Fruit fly (Drosophila melanogaster) whole organism, embryonic: ENCODE data around the gene Eig71Ec.

Source experiments
- Abd-B ChIP-seq: fragments of 200-800 bp; sonication (Bioruptor generic); optimal IDR thresholded peaks from 2 replicates; lab custom pipeline; 2018; ENCODE audit warnings: missing biosample characterization, mild to moderate bottlenecking, missing genetic modification characterization, moderate library complexity
- Antp ChIP-seq: fragments of 200-800 bp; sonication (Bioruptor generic); optimal IDR thresholded peaks from 3 replicates; lab custom pipeline; 2016; ENCODE audit warnings: missing biosample characterization, missing genetic modification characterization
- CG10565 ChIP-seq: fragments of 200-800 bp; sonication (Bioruptor generic); optimal IDR thresholded peaks from 3 replicates; lab custom pipeline; 2016; ENCODE audit warnings: missing biosample characterization, mild to moderate bottlenecking, missing genetic modification characterization
- CG10654 ChIP-seq: fragments of 200-800 bp; sonication (Bioruptor generic); optimal IDR thresholded peaks from 2 replicates; lab custom pipeline; 2016; ENCODE audit warnings: missing biosample characterization, missing genetic modification characterization
- CG10959 ChIP-seq: fragments of 200-800 bp; sonication (Bioruptor generic); IDR thresholded peaks from 2 replicates; pipeline ENCODE4 v1.3.6; 2022; ENCODE audit warnings: missing biosample characterization, missing genetic modification characterization
- CG11398 ChIP-seq: fragments of 200-800 bp; sonication (Bioruptor generic); optimal IDR thresholded peaks from 2 replicates; lab custom pipeline; 2016; ENCODE audit warnings: missing biosample characterization, missing genetic modification characterization
- CG13775 ChIP-seq: fragments of 200-800 bp; sonication (Bioruptor generic); optimal IDR thresholded peaks from 3 replicates; lab custom pipeline; 2017; ENCODE audit warnings: missing biosample characterization, mild to moderate bottlenecking, missing genetic modification characterization
- CG1602 ChIP-seq: fragments of 200-800 bp; sonication (Bioruptor generic); optimal IDR thresholded peaks from 3 replicates; lab custom pipeline; 2016; ENCODE audit warnings: missing biosample characterization, missing genetic modification characterization
- CG17568 ChIP-seq: fragments of 200-800 bp; sonication (Bioruptor generic); optimal IDR thresholded peaks from 2 replicates; lab custom pipeline; 2018; ENCODE audit warnings: missing biosample characterization, mild to moderate bottlenecking, missing genetic modification characterization, moderate library complexity
- CG18619 ChIP-seq: fragments of 200-800 bp; sonication (Bioruptor generic); optimal IDR thresholded peaks from 3 replicates; lab custom pipeline; 2017; ENCODE audit warnings: missing biosample characterization, mild to moderate bottlenecking, missing genetic modification characterization
- CG2120 ChIP-seq: fragments of 200-800 bp; sonication (Bioruptor generic); optimal IDR thresholded peaks from 3 replicates; lab custom pipeline; 2016; ENCODE audit warnings: missing biosample characterization, missing genetic modification characterization
- CG30403 ChIP-seq: fragments of 200-800 bp; sonication (Bioruptor generic); optimal IDR thresholded peaks from 3 replicates; lab custom pipeline; 2016; ENCODE audit warnings: missing biosample characterization, missing genetic modification characterization
- CG32767 ChIP-seq: fragments of 200-800 bp; sonication (Bioruptor generic); IDR thresholded peaks from 2 replicates; pipeline ENCODE4 v1.3.6; 2022; ENCODE audit warnings: missing biosample characterization, missing genetic modification characterization
- CG3407 ChIP-seq: fragments of 200-800 bp; sonication (Bioruptor generic); optimal IDR thresholded peaks from 2 replicates; lab custom pipeline; 2018; ENCODE audit warnings: missing biosample characterization, mild to moderate bottlenecking, missing genetic modification characterization
- CG4328 ChIP-seq: fragments of 200-800 bp; sonication (Bioruptor generic); optimal IDR thresholded peaks from 3 replicates; lab custom pipeline; 2017; ENCODE audit warnings: missing biosample characterization, missing genetic modification reagents, missing genetic modification characterization
- CG6654 ChIP-seq: fragments of 200-800 bp; sonication (Bioruptor generic); optimal IDR thresholded peaks from 2 replicates; lab custom pipeline; 2017; ENCODE audit warnings: missing biosample characterization, mild to moderate bottlenecking, missing genetic modification characterization
- CG6813 ChIP-seq: fragments of 200-800 bp; sonication (Bioruptor generic); optimal IDR thresholded peaks from 2 replicates; lab custom pipeline; 2017; ENCODE audit warnings: missing biosample characterization, missing genetic modification characterization, mild to moderate bottlenecking, moderate library complexity, missing genetic modification reagents
- CG7372 ChIP-seq: fragments of 200-800 bp; sonication (Bioruptor generic); IDR thresholded peaks from 2 replicates; pipeline ENCODE4 v1.3.6; 2022; ENCODE audit warnings: missing biosample characterization, missing genetic modification characterization
- CG8089 ChIP-seq: fragments of 200-800 bp; sonication (Bioruptor generic); optimal IDR thresholded peaks from 3 replicates; lab custom pipeline; 2016; ENCODE audit warnings: missing biosample characterization, missing genetic modification characterization
- CG8359 ChIP-seq: fragments of 200-800 bp; sonication (Bioruptor generic); optimal IDR thresholded peaks from 2 replicates; lab custom pipeline; 2017; ENCODE audit warnings: missing biosample characterization, mild to moderate bottlenecking, missing genetic modification characterization, borderline replicate concordance
- CG8765 ChIP-seq: fragments of 200-800 bp; sonication (Bioruptor generic); IDR thresholded peaks from 2 replicates; pipeline ENCODE4 v1.3.6; 2022; ENCODE audit warnings: missing biosample characterization, missing genetic modification characterization
- CG9609 ChIP-seq: fragments of 200-800 bp; sonication (Bioruptor generic); optimal IDR thresholded peaks from 3 replicates; lab custom pipeline; 2016; ENCODE audit warnings: missing biosample characterization, missing genetic modification characterization
- D ChIP-seq, 2 experiments: fragments of 200-800 bp in 1 of 2; fragments of >200 bp in 1 of 2; sonication (Bioruptor generic) in 1 of 2; optimal IDR thresholded peaks; 2 replicates in 1 of 2; 3 replicates in 1 of 2; lab custom pipeline; 2017; ENCODE audit warnings: mild to moderate bottlenecking in 1 of 2, missing biosample characterization in 1 of 2, missing genetic modification characterization in 1 of 2, missing genetic modification reagents in 1 of 2
- Dbx ChIP-seq: fragments of 200-800 bp; sonication (Bioruptor generic); IDR thresholded peaks from 3 replicates; pipeline ENCODE4 v1.3.6; 2022; ENCODE audit warnings: missing biosample characterization, missing genetic modification characterization
- Ets65A ChIP-seq: fragments of 200-800 bp; sonication (Bioruptor generic); peaks from one replicate; lab custom pipeline; 2016; ENCODE audit warnings: missing biosample characterization, missing genetic modification characterization
- MESR4 ChIP-seq: fragments of 200-800 bp; sonication (Bioruptor generic); optimal IDR thresholded peaks from 2 replicates; lab custom pipeline; 2018; ENCODE audit warnings: missing biosample characterization, mild to moderate bottlenecking, missing genetic modification characterization, moderate library complexity
- Max ChIP-seq: fragments of 200-800 bp; sonication (Bioruptor generic); optimal IDR thresholded peaks from 2 replicates; lab custom pipeline; 2016; ENCODE audit warnings: missing biosample characterization, mild to moderate bottlenecking, missing genetic modification characterization
- Meics ChIP-seq: fragments of 200-800 bp; sonication (Bioruptor generic); optimal IDR thresholded peaks from 2 replicates; lab custom pipeline; 2017; ENCODE audit warnings: missing biosample characterization, mild to moderate bottlenecking, missing genetic modification characterization
- Poxn ChIP-seq: fragments of 200-800 bp; sonication (Bioruptor generic); IDR thresholded peaks from 2 replicates; pipeline ENCODE4 v1.3.6; 2022; ENCODE audit warnings: missing biosample characterization, missing genetic modification characterization
- Sox100B ChIP-seq: fragments of 200-800 bp; sonication (Bioruptor generic); optimal IDR thresholded peaks from 3 replicates; lab custom pipeline; 2018; ENCODE audit warnings: missing biosample characterization, mild to moderate bottlenecking, missing genetic modification characterization
- bowl ChIP-seq: fragments of 200-800 bp; sonication (Bioruptor generic); IDR thresholded peaks from 2 replicates; pipeline ENCODE4 v1.3.6; 2022; ENCODE audit warnings: missing biosample characterization, missing genetic modification characterization
- bsh ChIP-seq, 2 experiments: fragments of 200-800 bp; sonication (Bioruptor generic); optimal IDR thresholded peaks; 2 replicates each; lab custom pipeline; 2017 to 2018; ENCODE audit warnings: mild to moderate bottlenecking in 2 of 2, missing biosample characterization in 2 of 2, missing genetic modification characterization in 2 of 2, moderate library complexity in 1 of 2
- crp ChIP-seq, 2 experiments: fragments of 200-800 bp; sonication (Bioruptor generic); optimal IDR thresholded peaks; 2 replicates in 1 of 2; 3 replicates in 1 of 2; lab custom pipeline; 2017; ENCODE audit warnings: missing biosample characterization in 2 of 2, missing genetic modification characterization in 2 of 2, mild to moderate bottlenecking in 1 of 2, moderate library complexity in 1 of 2
- da ChIP-seq: fragments of 200-800 bp; sonication (Bioruptor generic); optimal IDR thresholded peaks from 2 replicates; lab custom pipeline; 2016; ENCODE audit warnings: missing biosample characterization, missing genetic modification characterization
- dysf ChIP-seq: fragments of 200-800 bp; sonication (Bioruptor generic); IDR thresholded peaks from 3 replicates; pipeline ENCODE4 v1.3.6; 2022; ENCODE audit warnings: missing biosample characterization, missing genetic modification characterization
- fd96Cb ChIP-seq: fragments of 200-800 bp; sonication (Bioruptor generic); optimal IDR thresholded peaks from 2 replicates; lab custom pipeline; 2018; ENCODE audit warnings: missing biosample characterization, mild to moderate bottlenecking, missing genetic modification characterization, moderate library complexity
- jumu ChIP-seq: fragments of 200-800 bp; sonication (Bioruptor generic); optimal IDR thresholded peaks from 3 replicates; lab custom pipeline; 2016; ENCODE audit warnings: missing biosample characterization, missing genetic modification characterization
- p53 ChIP-seq: fragments of 200-800 bp; sonication (Bioruptor generic); optimal IDR thresholded peaks from 2 replicates; lab custom pipeline; 2016; ENCODE audit warnings: missing biosample characterization, missing genetic modification characterization
- pum ChIP-seq: fragments of 200-800 bp; sonication (Bioruptor generic); optimal IDR thresholded peaks from 2 replicates; lab custom pipeline; 2016; ENCODE audit warnings: missing biosample characterization, missing genetic modification characterization
- sd ChIP-seq: fragments of 200-800 bp; sonication (Bioruptor generic); optimal IDR thresholded peaks from 3 replicates; lab custom pipeline; 2018; ENCODE audit warnings: missing biosample characterization, mild to moderate bottlenecking, missing genetic modification characterization, moderate library complexity
- sens ChIP-seq: fragments of 200-800 bp; sonication (Bioruptor generic); peaks from one replicate; lab custom pipeline; 2016; ENCODE audit warnings: missing biosample characterization, missing genetic modification characterization
- sqz ChIP-seq: fragments of 200-800 bp; sonication (Bioruptor generic); optimal IDR thresholded peaks from 3 replicates; lab custom pipeline; 2018; ENCODE audit warnings: missing biosample characterization, mild to moderate bottlenecking, missing genetic modification characterization
- ssp ChIP-seq: fragments of 200-800 bp; sonication (Bioruptor generic); IDR thresholded peaks from 2 replicates; pipeline ENCODE4 v1.3.6; 2022; ENCODE audit warnings: missing biosample characterization, missing genetic modification characterization
- tna ChIP-seq: fragments of 200-800 bp; sonication (Bioruptor generic); IDR thresholded peaks from 2 replicates; pipeline ENCODE4 v1.3.6; 2022; ENCODE audit warnings: missing biosample characterization, missing genetic modification characterization; ENCODE audit not compliant: partially characterized antibody

The Eig71Ec gene

DNA sequence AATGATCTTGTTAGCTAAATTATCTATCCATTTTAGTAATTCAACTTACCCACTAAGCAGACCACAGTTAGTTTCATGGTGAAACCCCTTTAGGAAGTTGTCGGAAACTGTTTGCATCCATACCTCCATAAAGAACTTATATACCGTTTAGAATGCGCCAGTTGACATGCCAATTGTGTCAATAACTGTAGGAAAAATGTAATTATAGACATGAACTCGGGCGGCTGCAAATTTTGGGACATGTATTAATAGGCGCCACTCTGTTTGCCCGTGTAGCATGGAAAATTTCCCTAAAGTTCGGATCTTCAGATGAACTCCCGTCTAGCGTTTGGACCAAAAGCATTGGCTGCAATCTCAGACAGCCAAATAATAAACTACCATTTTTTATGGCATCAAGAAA, 3.9 kb upstream of the Eig71Ec start, which contains the start of gene Eig71Ee:
Gene Eig71Ee (minus strand): TSS at position 101 of the 400 bp plus-strand sequence.
- no peak for TF ChIP-seq CG10959 (GFP tag; lab: Robert Waterston, UW)
- TF ChIP-seq Ets65A (GFP tag; lab: Kevin White, UChicago), result peak; percentile 24

DNA sequence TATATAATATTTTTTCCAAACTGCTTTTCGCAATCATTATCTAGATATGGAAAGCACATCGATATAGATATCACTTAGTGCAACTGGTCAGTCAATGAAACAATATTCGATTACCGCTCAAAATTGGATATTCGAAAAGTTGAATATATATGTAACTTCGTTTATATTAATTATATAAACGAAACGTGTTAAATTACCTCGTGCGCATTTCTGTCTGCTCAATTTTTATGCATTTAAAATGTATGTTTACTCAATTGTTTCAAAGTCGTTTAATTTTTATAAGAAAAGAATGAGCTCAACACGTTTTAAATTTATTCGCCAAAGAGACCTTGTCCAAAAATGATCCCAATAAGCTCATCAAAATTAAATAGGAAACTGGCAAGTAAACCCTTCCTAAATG, 1.5 kb downstream of the Eig71Ec start, which contains the start of gene CG43084:
Gene CG43084 (plus strand): TSS at position 301 of the 400 bp plus-strand sequence.
- TF ChIP-seq CG2120 (GFP tag; lab: Kevin White, UChicago) (no peak), CG11398 (GFP tag; lab: Kevin White, UChicago) (no peak), crp (GFP tag; optimal IDR thresholded peaks at IDR 0.05; lab: Kevin White, UChicago) (no peak), CG8359 (no peak), MESR4 (GFP tag; lab: Kevin White, UChicago) (no peak), pum (GFP tag; lab: Kevin White, UChicago) (no peak), CG9609 (GFP tag; lab: Kevin White, UChicago) (no peak), CG1602 (GFP tag; lab: Kevin White, UChicago) (no peak), CG18619 (GFP tag; lab: Kevin White, UChicago) (no peak), Poxn (GFP tag; lab: Robert Waterston, UW) (no peak), CG13775 (GFP tag; lab: Kevin White, UChicago) (no peak), Meics (no peak), Antp (GFP tag; lab: Kevin White, UChicago) (no peak), CG32767 (GFP tag; lab: Robert Waterston, UW) (no peak), jumu (no peak), sqz (GFP tag; lab: Kevin White, UChicago) (no peak), CG10654 (GFP tag; lab: Kevin White, UChicago) (no peak), dysf (GFP tag; lab: Robert Waterston, UW) (no peak), CG3407 (no peak), Dbx (GFP tag; lab: Robert Waterston, UW) (no peak)
- TF ChIP-seq, all 482 proteins: peak for 0

DNA sequence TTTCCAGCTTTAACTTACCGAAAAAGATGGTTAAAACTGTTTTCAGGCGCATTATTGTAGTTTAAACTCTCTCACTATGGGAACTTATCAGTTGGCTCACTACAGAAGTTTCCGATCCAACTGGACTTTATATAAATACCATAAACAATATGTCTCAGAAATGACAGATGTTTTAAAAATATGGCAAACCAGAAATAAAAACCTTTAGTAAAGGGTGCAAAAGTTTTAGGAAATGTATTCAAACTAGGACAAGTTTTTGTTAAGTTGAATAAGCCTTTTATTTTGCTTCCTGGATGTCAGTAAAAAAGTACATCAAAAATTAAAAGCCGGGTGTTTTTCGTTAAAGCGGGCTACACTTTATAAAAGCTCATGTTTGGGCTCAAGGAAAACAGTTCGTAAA, 2.5 kb downstream of the Eig71Ec start, which contains the start of the genes Eig71Ea and Eig71Eb:
Gene Eig71Ea (minus strand): TSS at position 101 of the 400 bp plus-strand sequence.
Gene Eig71Eb (plus strand): TSS at position 376 of the 400 bp plus-strand sequence.
- TF ChIP-seq tna (GFP tag; lab: Robert Waterston, UW) (no peak), Sox100B (no peak), Abd-B (GFP tag; lab: Kevin White, UChicago) (no peak), CG8089 (GFP tag; lab: Kevin White, UChicago) (no peak), CG10565 (GFP tag; lab: Kevin White, UChicago) (no peak), fd96Cb (tag; lab: Kevin White, UChicago) (no peak)
- TF ChIP-seq, all 482 proteins: peak for 0

DNA sequence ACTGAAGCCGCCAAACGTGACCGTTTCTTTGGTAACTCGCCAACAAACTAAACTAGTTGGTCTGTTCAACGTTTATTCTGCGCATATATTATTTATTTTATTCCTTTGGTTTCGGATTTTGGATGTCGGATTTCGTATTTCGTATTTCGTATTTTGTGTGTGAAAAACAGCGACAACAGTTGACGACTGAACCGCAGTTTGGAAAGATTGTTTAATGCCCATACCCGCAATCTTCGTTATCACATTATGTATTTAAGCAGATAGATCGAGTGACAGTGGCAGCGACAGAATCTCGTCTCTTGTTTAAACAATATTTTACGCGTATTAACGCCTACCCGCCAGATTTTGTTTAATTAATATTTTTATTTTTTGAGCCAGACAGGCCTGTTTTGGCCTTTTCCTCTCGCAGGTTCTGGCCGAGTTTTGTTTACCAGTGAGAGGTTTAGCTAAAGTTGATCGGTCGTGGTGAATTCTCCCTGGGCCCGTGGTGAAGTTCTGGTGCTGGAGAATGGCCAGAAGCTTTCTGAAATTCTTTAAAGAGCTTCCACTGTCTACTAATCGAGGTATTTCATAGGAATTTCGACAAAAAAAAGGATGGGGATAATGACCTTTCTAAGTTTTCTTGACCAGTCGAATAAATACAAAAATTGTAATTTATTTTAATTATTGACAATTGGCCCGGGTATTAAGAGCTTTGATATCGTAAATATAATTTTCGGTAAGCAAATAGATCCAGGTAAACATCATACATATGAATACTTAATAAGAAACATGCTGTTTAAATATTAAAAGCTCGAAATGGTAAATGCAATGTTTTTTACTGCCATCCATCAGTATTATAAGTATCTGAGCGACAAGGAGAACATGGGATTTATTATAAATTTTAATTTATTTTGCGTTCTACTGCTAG, 4.1 kb downstream of the Eig71Ec start, which contains the start of the genes comm3 and CG43083:
Gene comm3 (minus strand): TSS at position 51 of the 910 bp plus-strand sequence.
Gene CG43083 (plus strand): TSS at position 860 of the 910 bp plus-strand sequence.
- TF ChIP-seq CG30403 (GFP tag; lab: Kevin White, UChicago) (no peak), bsh (GFP tag; optimal IDR thresholded peaks at IDR 0.05; lab: Kevin White, UChicago) (no peak), D (optimal IDR thresholded peaks at IDR 0.05; lab: Kevin White, UChicago) (no peak), D (GFP tag; optimal IDR thresholded peaks at IDR 0.05; lab: Kevin White, UChicago) (no peak), Max (GFP tag; lab: Kevin White, UChicago) (no peak), CG4328 (no peak), p53 (GFP tag; lab: Kevin White, UChicago) (no peak), da (GFP tag; lab: Kevin White, UChicago) (no peak), sens (GFP tag; lab: Kevin White, UChicago) (peak; percentile 52), CG11398 (GFP tag; lab: Kevin White, UChicago) (no peak), CG6654 (GFP tag; lab: Kevin White, UChicago) (no peak), bowl (no peak), CG6813 (GFP tag; lab: Kevin White, UChicago) (peak; percentile 31), sd (peak; percentile 85), CG1602 (GFP tag; lab: Kevin White, UChicago) (no peak), ssp (GFP tag; lab: Robert Waterston, UW) (no peak), CG17568 (GFP tag; lab: Kevin White, UChicago) (peak; percentile 15), CG7372 (GFP tag; lab: Robert Waterston, UW) (no peak), CG8765 (no peak)
